Worm (Caenorhabditis elegans): ENCODE measurements around the gene M88.4.

M88.4 gene

ce11 chrIII:4508064-4508905, 40.6 kb upstream of the M88.4 start, which contains the start of the genes cct-5 and F25F2.1 (continued):
- TF ChIP-seq snpc-1.3 (tag; optimal IDR thresholded peaks at IDR 0.05; ENCODE audit: insufficient read depth) (peak; percentile 86), lin-35 (GFP tag; optimal IDR thresholded peaks at IDR 0.05) (peak in 2 of 3 experiments; percentile 62 to 66), ets-4 (GFP tag; optimal IDR thresholded peaks at IDR 0.05) (no peak), gei-17 (GFP tag; optimal IDR thresholded peaks at IDR 0.05) (no peak), attf-5 (GFP tag; optimal IDR thresholded peaks at IDR 0.05) (peak; percentile 59), mel-28 (tag; optimal IDR thresholded peaks at IDR 0.05; ENCODE audit: borderline replicate concordance) (no peak), sdz-38 (tag; optimal IDR thresholded peaks at IDR 0.05) (no peak), ztf-6 (GFP tag; IDR thresholded peaks at IDR 0.05) (no peak)

DNA sequence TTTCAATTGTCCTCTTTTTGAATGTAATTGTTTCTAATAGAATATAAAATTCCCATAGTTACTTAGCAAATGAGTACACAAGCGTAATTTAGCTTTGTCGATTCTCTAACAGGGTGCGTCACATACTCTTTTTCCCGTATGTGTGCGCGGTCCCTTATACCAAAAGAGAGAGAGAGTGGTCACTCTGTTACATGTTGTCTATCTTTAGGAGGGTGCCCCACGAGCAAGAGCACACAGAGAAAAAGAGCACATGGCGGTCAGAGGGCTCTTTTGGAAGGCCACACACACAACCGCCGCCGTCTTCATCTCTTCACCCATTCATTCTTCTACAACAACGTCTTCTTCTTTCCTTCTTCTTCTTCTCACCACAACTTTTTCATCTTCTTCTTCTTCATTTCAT, 34.9 kb upstream of the M88.4 start:
- TF ChIP-seq pbrm-1 (GFP tag; IDR thresholded peaks at IDR 0.05) (no peak), F52B5.7 (tag; optimal IDR thresholded peaks at IDR 0.05) (no peak), nhr-90 (tag; optimal IDR thresholded peaks at IDR 0.05) (no peak), nfya-1 (tag; optimal IDR thresholded peaks at IDR 0.05; ENCODE audit: borderline replicate concordance, insufficient read depth) (no peak), Y53G8AR.9 (GFP tag; conservative IDR thresholded peaks at IDR 0.05) (no peak), dpl-1 (GFP tag; optimal IDR thresholded peaks at IDR 0.05) (no peak), lsl-1 (GFP tag; optimal IDR thresholded peaks at IDR 0.05) (no peak), ekl-4 (GFP tag; IDR thresholded peaks at IDR 0.05) (no peak), him-1 (tag; optimal IDR thresholded peaks at IDR 0.05) (no peak), zim-3 (tag; optimal IDR thresholded peaks at IDR 0.05) (no peak), die-1 (tag; optimal IDR thresholded peaks at IDR 0.05) (no peak), ceh-91 (GFP tag; IDR thresholded peaks at IDR 0.05) (no peak), T26A5.8 (tag; optimal IDR thresholded peaks at IDR 0.05) (no peak), hrde-1 (tag; optimal IDR thresholded peaks at IDR 0.05; ENCODE audit: borderline replicate concordance) (no peak), ets-4 (GFP tag; optimal IDR thresholded peaks at IDR 0.05) (no peak), K11D2.4 (GFP tag; IDR thresholded peaks at IDR 0.05) (no peak), egrh-3 (GFP tag; IDR thresholded peaks at IDR 0.05) (no peak)

ce11 chrIII:4515173-4515572, 33.7 kb upstream of the M88.4 start:
- TF ChIP-seq zfh-2 (GFP tag; conservative IDR thresholded peaks at IDR 0.05), result no peak
- TF ChIP-seq snpc-4 (GFP tag; optimal IDR thresholded peaks at IDR 0.05), result no peak
- TF ChIP-seq snpc-4 (tag; optimal IDR thresholded peaks at IDR 0.05), result no peak
- TF ChIP-seq cebp-1 (GFP tag; IDR thresholded peaks at IDR 0.05), result no peak
- TF ChIP-seq cebp-1 (tag; optimal IDR thresholded peaks at IDR 0.05), result no peak
- TF ChIP-seq atf-7 (tag; optimal IDR thresholded peaks at IDR 0.05), result no peak
- no peak for TF ChIP-seq tbx-9 (tag; optimal IDR thresholded peaks at IDR 0.05; ENCODE audit: borderline replicate concordance)
- no peak for TF ChIP-seq rcor-1 (GFP tag; IDR thresholded peaks at IDR 0.05)
- no peak for TF ChIP-seq snpc-1.1 (tag; optimal IDR thresholded peaks at IDR 0.05; ENCODE audit: insufficient read depth)
- no peak for TF ChIP-seq lsl-1 (GFP tag; optimal IDR thresholded peaks at IDR 0.05)
- TF ChIP-seq F57C9.4 (tag; optimal IDR thresholded peaks at IDR 0.05), result no peak
- no peak for TF ChIP-seq attf-5 (GFP tag; optimal IDR thresholded peaks at IDR 0.05)
- TF ChIP-seq F49E8.2 (tag; optimal IDR thresholded peaks at IDR 0.05; ENCODE audit: insufficient read depth), result no peak
- TF ChIP-seq Y67H2A.10 (GFP tag; conservative IDR thresholded peaks at IDR 0.05), result no peak
- no peak for TF ChIP-seq B0336.3 (GFP tag; IDR thresholded peaks at IDR 0.05)
- no peak for TF ChIP-seq cebp-2 (GFP tag; IDR thresholded peaks at IDR 0.05)
- TF ChIP-seq mes-4 (tag; optimal IDR thresholded peaks at IDR 0.05), result no peak
- no peak for TF ChIP-seq tbp1 (GFP tag; optimal IDR thresholded peaks at IDR 0.05)
- TF ChIP-seq B0019.2 (GFP tag; conservative IDR thresholded peaks at IDR 0.05), result no peak
- TF ChIP-seq Y79H2A.3 (GFP tag; conservative IDR thresholded peaks at IDR 0.05), result no peak
- no peak for TF ChIP-seq lin-40 (tag; optimal IDR thresholded peaks at IDR 0.05)

Measured in whole organism, young adult.